Fruit fly (Drosophila melanogaster) whole organism: ENCODE results near the gene Krn.

Source experiments
- Dll ChIP-seq: fragments of >200 bp; optimal IDR thresholded peaks from 2 replicates; lab custom pipeline; 2017
- pan ChIP-seq: fragments of >200 bp; optimal IDR thresholded peaks from 2 replicates; lab custom pipeline; 2017
- psq ChIP-seq: fragments of >200 bp; optimal IDR thresholded peaks from 2 replicates; lab custom pipeline; 2017
- usp ChIP-seq: fragments of >200 bp; optimal IDR thresholded peaks from 2 replicates; lab custom pipeline; 2017; ENCODE audit warnings: missing biosample characterization, missing genetic modification characterization, mixed read lengths

dm6 chr3L:17665084-17665576 lies 11.1 kb upstream of the Krn start:
- TF ChIP-seq Dll (lab: Kevin White, UChicago) (no peak), usp (no peak), psq (lab: Kevin White, UChicago) (no peak), pan (lab: Kevin White, UChicago) (no peak)
